Worm (Caenorhabditis elegans) whole organism, late embryonic: ENCODE results near the gene C14B9.2.

Source experiments
- ceh-22 ChIP-seq: sonication (generic microtip); optimal IDR thresholded peaks from 2 replicates; lab custom pipeline; 2017; ENCODE audit warnings: missing biosample characterization, missing genetic modification characterization
- ets-4 ChIP-seq: sonication (generic microtip); optimal IDR thresholded peaks from 2 replicates; lab custom pipeline; 2016; ENCODE audit warnings: missing genetic modification characterization, missing compliant biosample characterization
- fkh-10 ChIP-seq: fragments of 150-350 bp; optimal IDR thresholded peaks from 2 replicates; lab custom pipeline; 2014; ENCODE audit warnings: missing biosample characterization, missing genetic modification reagents, missing genetic modification characterization
- tbx-2 ChIP-seq: sonication (generic microtip); optimal IDR thresholded peaks from 2 replicates; lab custom pipeline; 2016; ENCODE audit warnings: missing genetic modification characterization, missing compliant biosample characterization

DNA sequence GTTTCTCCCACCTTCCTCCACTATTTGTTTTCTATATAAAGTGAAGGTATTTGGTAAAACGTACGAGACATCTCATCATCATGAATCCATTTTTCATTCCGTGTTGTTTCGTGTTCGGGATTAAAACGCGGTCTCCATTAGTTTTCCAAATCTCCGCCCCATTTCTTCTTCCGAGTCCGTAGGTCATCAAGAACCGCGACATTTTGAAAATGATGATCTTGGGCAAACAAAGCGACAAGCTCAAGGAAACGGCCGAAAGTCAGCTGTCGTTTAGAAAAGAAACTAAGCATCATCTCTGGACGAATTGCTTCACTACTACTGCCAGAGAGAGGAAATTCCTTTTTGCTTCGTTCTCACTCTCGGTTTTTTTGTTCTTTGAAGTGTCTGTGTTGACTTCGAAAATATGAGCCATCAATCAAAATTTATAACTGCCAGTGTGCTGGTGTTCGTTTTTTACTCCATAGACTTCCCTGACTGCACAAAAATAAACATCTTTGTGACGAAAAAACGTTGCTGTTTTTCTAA is 39.2 kb downstream of the C14B9.2 start:
- TF ChIP-seq tbx-2 (tag; lab: Kevin White, UChicago) (no peak), ceh-22 (no peak), ets-4 (tag; lab: Kevin White, UChicago) (no peak), fkh-10 (no peak)
